Worm (Caenorhabditis elegans): ENCODE data around the gene C06E2.9.

- TF ChIP-seq ama-1 (optimal IDR thresholded peaks at IDR 0.05): no peak
- no peak for TF ChIP-seq tbx-11 (GFP tag; IDR thresholded peaks at IDR 0.05)
- TF ChIP-seq hmg-4 (GFP tag; optimal IDR thresholded peaks at IDR 0.05): no peak
- TF ChIP-seq sea-1 (GFP tag; conservative IDR thresholded peaks at IDR 0.05): no peak
- no peak for TF ChIP-seq F13C5.2 (tag; optimal IDR thresholded peaks at IDR 0.05)
- TF ChIP-seq ets-7 (tag; optimal IDR thresholded peaks at IDR 0.05): no peak
- no peak for TF ChIP-seq scrt-1 (GFP tag; IDR thresholded peaks at IDR 0.05)
- no peak for TF ChIP-seq tra-4 (tag; optimal IDR thresholded peaks at IDR 0.05)
- no peak for TF ChIP-seq pes-1 (GFP tag; IDR thresholded peaks at IDR 0.05)
- no peak for TF ChIP-seq flt-1 (GFP tag; IDR thresholded peaks at IDR 0.05)
Measured at ce11 chrX:8879349-8879748, 18.3 kb downstream of the C06E2.9 start, which contains the start of gene C06E2.2.

All from whole organism, early embryonic.